7 worm cellular contexts compared by ENCODE assay signal in genomic region chrX:13165686-13166085, ce11.
A peak's percentile ranks its signal among the peaks of the same experiment; 100 is the strongest.
TF ChIP-seq lines count a peak whose summit lies in the region.

No protein-coding gene starts in this region.

TF ChIP-seq in whole organism, L1 larva, 84 proteins besides CTCF, POLR2A, EP300 and RAD21 (continues in another document):
- TF ChIP-seq unc-130 (tag; optimal IDR thresholded peaks at IDR 0.05; lab: Kevin White, UChicago) (no peak), mef-2 (tag; optimal IDR thresholded peaks at IDR 0.05; lab: Kevin White, UChicago) (no peak), snu-23 (GFP tag; optimal IDR thresholded peaks at IDR 0.05; lab: Kevin White, UChicago) (peak; percentile 2), zip-4 (GFP tag; optimal IDR thresholded peaks at IDR 0.05; lab: Kevin White, UChicago) (no peak), hpl-2 (GFP tag; optimal IDR thresholded peaks at IDR 0.05; lab: Kevin White, UChicago) (no peak), isw-1 (GFP tag; IDR thresholded peaks at IDR 0.05; lab: Robert Waterston, UW) (no peak), mdl-1 (tag; optimal IDR thresholded peaks at IDR 0.05; lab: Kevin White, UChicago) (no peak), hlh-4 (tag; optimal IDR thresholded peaks at IDR 0.05; lab: Kevin White, UChicago) (no peak), alr-1 (tag; optimal IDR thresholded peaks at IDR 0.05; lab: Kevin White, UChicago; ENCODE audit: borderline replicate concordance) (no peak), egl-13 (tag; optimal IDR thresholded peaks at IDR 0.05; lab: Kevin White, UChicago) (no peak), tlp-1 (tag; optimal IDR thresholded peaks at IDR 0.05; lab: Kevin White, UChicago) (peak; percentile 68), snpc-4 (tag; optimal IDR thresholded peaks at IDR 0.05; lab: Kevin White, UChicago) (no peak), C04F5.9 (tag; optimal IDR thresholded peaks at IDR 0.05; lab: Kevin White, UChicago) (no peak)

TF ChIP-seq in whole organism, L2 larva, 48 proteins besides CTCF, POLR2A, EP300 and RAD21 (continues in another document):
- peak in 1 of 2 experiments; percentile 28 for TF ChIP-seq mdl-1 (tag; optimal IDR thresholded peaks at IDR 0.05; lab: Kevin White, UChicago)
- TF ChIP-seq lin-11 (tag; optimal IDR thresholded peaks at IDR 0.05; lab: Kevin White, UChicago): no peak
- peak; percentile 47 for TF ChIP-seq blmp-1 (tag; optimal IDR thresholded peaks at IDR 0.05; lab: Kevin White, UChicago; ENCODE audit: insufficient read depth)
- peak; percentile 55 for TF ChIP-seq sma-3 (GFP tag; optimal IDR thresholded peaks at IDR 0.05; lab: Kevin White, UChicago)
- no peak for TF ChIP-seq alr-1 (tag; optimal IDR thresholded peaks at IDR 0.05; lab: Kevin White, UChicago)
- TF ChIP-seq lsy-2 (tag; optimal IDR thresholded peaks at IDR 0.05; lab: Kevin White, UChicago): peak in 1 of 2 experiments; percentile 32
- no peak for TF ChIP-seq aly-2 (tag; optimal IDR thresholded peaks at IDR 0.05; lab: Kevin White, UChicago)
- TF ChIP-seq egl-27 (tag; optimal IDR thresholded peaks at IDR 0.05; lab: Kevin White, UChicago): peak; percentile 75
- TF ChIP-seq nhr-11 (tag; optimal IDR thresholded peaks at IDR 0.05; lab: Kevin White, UChicago): no peak
- peak; percentile 67 for TF ChIP-seq crh-2 (tag; optimal IDR thresholded peaks at IDR 0.05; lab: Kevin White, UChicago)
- TF ChIP-seq sma-9 (GFP tag; optimal IDR thresholded peaks at IDR 0.05; lab: Kevin White, UChicago): peak; percentile 84
- no peak for TF ChIP-seq sma-9 (tag; optimal IDR thresholded peaks at IDR 0.05; lab: Kevin White, UChicago)
- TF ChIP-seq nhr-21 (tag; optimal IDR thresholded peaks at IDR 0.05; lab: Kevin White, UChicago): peak; percentile 56

TF ChIP-seq in whole organism, L3 larva, 47 proteins besides CTCF, POLR2A, EP300 and RAD21 (continues in another document):
- TF ChIP-seq fos-1 (tag; optimal IDR thresholded peaks at IDR 0.05; lab: Kevin White, UChicago) (peak; percentile 58), nhr-28 (tag; optimal IDR thresholded peaks at IDR 0.05; lab: Kevin White, UChicago) (no peak), elt-2 (tag; optimal IDR thresholded peaks at IDR 0.05; lab: Kevin White, UChicago) (peak; percentile 99), unc-62 (GFP tag; optimal IDR thresholded peaks at IDR 0.05; lab: Kevin White, UChicago) (no peak), lin-15B (tag; optimal IDR thresholded peaks at IDR 0.05; lab: Kevin White, UChicago) (no peak), sea-2 (GFP tag; optimal IDR thresholded peaks at IDR 0.05; lab: Kevin White, UChicago) (no peak), aly-2 (tag; optimal IDR thresholded peaks at IDR 0.05; lab: Kevin White, UChicago) (no peak), nhr-43 (tag; optimal IDR thresholded peaks at IDR 0.05; lab: Kevin White, UChicago; ENCODE audit: poor library complexity, severe bottlenecking) (no peak), nhr-237 (tag; optimal IDR thresholded peaks at IDR 0.05; lab: Kevin White, UChicago) (no peak), nhr-23 (tag; optimal IDR thresholded peaks at IDR 0.05; lab: Kevin White, UChicago) (peak; percentile 40), elt-3 (tag; optimal IDR thresholded peaks at IDR 0.05; lab: Kevin White, UChicago) (peak in 2 of 3 experiments; percentile 66 to 91), pha-4 (tag; optimal IDR thresholded peaks at IDR 0.05; lab: Kevin White, UChicago) (peak; percentile 74), nhr-11 (tag; optimal IDR thresholded peaks at IDR 0.05; lab: Kevin White, UChicago) (no peak), nhr-67 (tag; optimal IDR thresholded peaks at IDR 0.05; lab: Kevin White, UChicago) (no peak)

TF ChIP-seq in whole organism, L4 larva, 104 proteins besides CTCF, POLR2A, EP300 and RAD21 (continues in another document):
- TF ChIP-seq snpc-1.2 (GFP tag; IDR thresholded peaks at IDR 0.05; lab: Robert Waterston, UW) (no peak), ceh-44 (GFP tag; IDR thresholded peaks at IDR 0.05; lab: Robert Waterston, UW) (no peak), rbr-2 (tag; optimal IDR thresholded peaks at IDR 0.05; lab: Kevin White, UChicago) (no peak), aha-1 (tag; lab: Kevin White, UChicago) (peak; percentile 12), nhr-102 (tag; optimal IDR thresholded peaks at IDR 0.05; lab: Kevin White, UChicago) (peak; percentile 77), zip-2 (tag; optimal IDR thresholded peaks at IDR 0.05; lab: Kevin White, UChicago) (peak; percentile 27), mdt-29 (GFP tag; IDR thresholded peaks at IDR 0.05; lab: Robert Waterston, UW) (no peak), nhr-10 (tag; optimal IDR thresholded peaks at IDR 0.05; lab: Kevin White, UChicago) (peak; percentile 50), nhr-48 (tag; optimal IDR thresholded peaks at IDR 0.05; lab: Kevin White, UChicago) (peak; percentile 63), hlh-30 (tag; optimal IDR thresholded peaks at IDR 0.05; lab: Kevin White, UChicago; ENCODE audit: insufficient read depth) (peak; percentile 5), pqm-1 (tag; optimal IDR thresholded peaks at IDR 0.05; lab: Kevin White, UChicago) (peak; percentile 100), T20F7.1 (GFP tag; optimal IDR thresholded peaks at IDR 0.05; lab: Kevin White, UChicago) (no peak), dmd-8 (GFP tag; IDR thresholded peaks at IDR 0.05; lab: Robert Waterston, UW) (no peak), mep-1 (tag; optimal IDR thresholded peaks at IDR 0.05; lab: Kevin White, UChicago) (peak; percentile 45), unc-39 (tag; optimal IDR thresholded peaks at IDR 0.05; lab: Kevin White, UChicago) (no peak)

TF ChIP-seq in whole organism, late embryonic, 69 proteins besides CTCF, POLR2A, EP300 and RAD21:
- TF ChIP-seq sdc-2 (tag; optimal IDR thresholded peaks at IDR 0.05; lab: Kevin White, UChicago) (no peak), sox-2 (GFP tag; IDR thresholded peaks at IDR 0.05; lab: Robert Waterston, UW) (no peak), pha-4 (tag; optimal IDR thresholded peaks at IDR 0.05; lab: Kevin White, UChicago) (no peak), pha-2 (tag; optimal IDR thresholded peaks at IDR 0.05; lab: Kevin White, UChicago) (no peak), hlh-30 (tag; optimal IDR thresholded peaks at IDR 0.05; lab: Kevin White, UChicago; ENCODE audit: insufficient read depth) (no peak), zip-5 (tag; optimal IDR thresholded peaks at IDR 0.05; lab: Kevin White, UChicago) (no peak), dve-1 (tag; optimal IDR thresholded peaks at IDR 0.05; lab: Kevin White, UChicago) (peak; percentile 0), ceh-19 (GFP tag; optimal IDR thresholded peaks at IDR 0.05; lab: Kevin White, UChicago) (no peak), pqm-1 (tag; optimal IDR thresholded peaks at IDR 0.05; lab: Kevin White, UChicago) (peak; percentile 14), elt-2 (tag; optimal IDR thresholded peaks at IDR 0.05; lab: Kevin White, UChicago) (peak; percentile 97)
TF ChIP-seq in whole organism, late embryonic: peak in this region for 3.

TF ChIP-seq in whole organism, mixed stage, embryonic, 35 proteins besides CTCF, POLR2A, EP300 and RAD21:
- peak; percentile 57 for TF ChIP-seq elt-3 (tag; optimal IDR thresholded peaks at IDR 0.05; lab: Kevin White, UChicago)
- no peak for TF ChIP-seq tbx-8 (GFP tag; optimal IDR thresholded peaks at IDR 0.05; lab: Kevin White, UChicago)
- peak; percentile 17 for TF ChIP-seq blmp-1 (tag; optimal IDR thresholded peaks at IDR 0.05; lab: Kevin White, UChicago)
- no peak for TF ChIP-seq lsy-2 (tag; optimal IDR thresholded peaks at IDR 0.05; lab: Kevin White, UChicago)

TF ChIP-seq in whole organism, young adult, 124 proteins besides CTCF, POLR2A, EP300 and RAD21:
- TF ChIP-seq gei-17 (GFP tag; optimal IDR thresholded peaks at IDR 0.05; lab: Kevin White, UChicago): no peak
- no peak for TF ChIP-seq ceh-91 (GFP tag; IDR thresholded peaks at IDR 0.05; lab: Robert Waterston, UW)
- no peak for TF ChIP-seq D2030.7 (GFP tag; IDR thresholded peaks at IDR 0.05; lab: Robert Waterston, UW)
- TF ChIP-seq mes-4 (tag; optimal IDR thresholded peaks at IDR 0.05; lab: Kevin White, UChicago): no peak
- peak; percentile 85 for TF ChIP-seq nhr-80 (tag; optimal IDR thresholded peaks at IDR 0.05; lab: Kevin White, UChicago)
- no peak for TF ChIP-seq aptf-3 (GFP tag; IDR thresholded peaks at IDR 0.05; lab: Robert Waterston, UW)
- no peak for TF ChIP-seq F37B4.10 (GFP tag; IDR thresholded peaks at IDR 0.05; lab: Robert Waterston, UW)
- TF ChIP-seq bed-2 (GFP tag; IDR thresholded peaks at IDR 0.05; lab: Robert Waterston, UW): no peak
- TF ChIP-seq ets-4 (GFP tag; optimal IDR thresholded peaks at IDR 0.05; lab: Kevin White, UChicago): peak; percentile 15
- no peak for TF ChIP-seq chd-7 (tag; optimal IDR thresholded peaks at IDR 0.05; lab: Kevin White, UChicago)
- no peak for TF ChIP-seq ztf-26 (tag; optimal IDR thresholded peaks at IDR 0.05; lab: Kevin White, UChicago)
- no peak for TF ChIP-seq F52B5.7 (tag; optimal IDR thresholded peaks at IDR 0.05; lab: Kevin White, UChicago)
- TF ChIP-seq lin-40 (tag; optimal IDR thresholded peaks at IDR 0.05; lab: Kevin White, UChicago): peak; percentile 17
- no peak for TF ChIP-seq pha-4 (tag; optimal IDR thresholded peaks at IDR 0.05; lab: Kevin White, UChicago)
- TF ChIP-seq T07F8.4 (tag; optimal IDR thresholded peaks at IDR 0.05; lab: Kevin White, UChicago): no peak
- TF ChIP-seq unc-62 (GFP tag; optimal IDR thresholded peaks at IDR 0.05; lab: Kevin White, UChicago): peak; percentile 59
- no peak for TF ChIP-seq ztf-22 (GFP tag; optimal IDR thresholded peaks at IDR 0.05; lab: Kevin White, UChicago)
- no peak for TF ChIP-seq rec-8 (tag; optimal IDR thresholded peaks at IDR 0.05; lab: Kevin White, UChicago)
- no peak for TF ChIP-seq T26A5.8 (tag; optimal IDR thresholded peaks at IDR 0.05; lab: Kevin White, UChicago)
- no peak for TF ChIP-seq hmg-1.2 (GFP tag; IDR thresholded peaks at IDR 0.05; lab: Robert Waterston, UW)
- TF ChIP-seq let-607 (tag; optimal IDR thresholded peaks at IDR 0.05; lab: Kevin White, UChicago): no peak
